Worm (Caenorhabditis elegans) whole organism, late embryonic: ENCODE measurements around the gene T05C1.3.

Experiments used
- ceh-19 ChIP-seq: fragments of 200-800 bp; sonication (Bioruptor generic); optimal IDR thresholded peaks from 2 replicates; lab custom pipeline; 2018; ENCODE audit warnings: mild to moderate bottlenecking, missing genetic modification characterization, missing compliant biosample characterization
- fkh-10 ChIP-seq: fragments of 150-350 bp; optimal IDR thresholded peaks from 2 replicates; lab custom pipeline; 2014; ENCODE audit warnings: missing biosample characterization, missing genetic modification reagents, missing genetic modification characterization

DNA sequence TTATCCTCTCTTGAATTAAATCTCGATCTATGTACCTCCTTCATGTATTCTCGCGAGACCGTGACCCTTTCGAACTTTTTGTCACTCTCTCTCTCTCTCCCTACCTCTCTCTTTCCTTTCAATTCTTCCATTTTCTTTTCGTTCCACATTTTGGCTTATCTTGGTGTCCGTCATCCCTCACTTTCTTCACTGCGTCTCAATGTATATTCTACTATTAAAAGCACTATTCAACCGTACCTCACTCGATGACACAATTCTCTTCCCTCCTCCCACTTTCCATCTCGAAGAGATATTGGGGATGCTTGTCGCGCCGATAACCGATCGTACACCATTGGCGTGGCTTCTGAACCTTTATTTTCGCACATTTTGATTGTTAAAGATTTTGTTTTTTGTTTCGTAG, 21.5 kb upstream of the T05C1.3 start:
- no peak for TF ChIP-seq ceh-19 (GFP tag; lab: Kevin White, UChicago)
- no peak for TF ChIP-seq fkh-10 (GFP tag; lab: Kevin White, UChicago)
